Worm (Caenorhabditis elegans) whole organism, early embryonic: Measurements from ENCODE around the gene cpg-2.

Experiments
- B0310.2 ChIP-seq: sonication (generic microtip); optimal IDR thresholded peaks from 2 replicates; lab custom pipeline; 2016; ENCODE audit warnings: mild to moderate bottlenecking, missing genetic modification characterization, missing compliant biosample characterization
- F13C5.2 ChIP-seq: sonication (generic microtip); optimal IDR thresholded peaks from 2 replicates; lab custom pipeline; 2017; ENCODE audit warnings: mild to moderate bottlenecking, missing genetic modification characterization, inconsistent platforms, missing compliant biosample characterization
- aly-1 ChIP-seq: sonication (generic microtip); optimal IDR thresholded peaks from 2 replicates; lab custom pipeline; 2016; ENCODE audit warnings: missing genetic modification characterization, missing compliant biosample characterization
- ama-1 ChIP-seq: fragments of 150-350 bp; optimal IDR thresholded peaks from 2 replicates; lab custom pipeline; 2014
- ceh-13 ChIP-seq: fragments of 200-800 bp; sonication (Bioruptor generic); optimal IDR thresholded peaks from 2 replicates; lab custom pipeline; 2018; ENCODE audit warnings: mild to moderate bottlenecking, missing genetic modification characterization, missing compliant biosample characterization
- ceh-36 ChIP-seq: sonication (generic microtip); optimal IDR thresholded peaks from 2 replicates; lab custom pipeline; 2016; ENCODE audit warnings: missing genetic modification characterization, inconsistent platforms, missing compliant biosample characterization
- ets-7 ChIP-seq: sonication (generic microtip); optimal IDR thresholded peaks from 2 replicates; lab custom pipeline; 2016; ENCODE audit warnings: missing genotype, missing genetic modification characterization, missing compliant biosample characterization
- flt-1 ChIP-seq: fragments of 200-800 bp; sonication (Bioruptor generic); IDR thresholded peaks from 2 replicates; pipeline ENCODE4 v1.3.6; 2022; ENCODE audit warnings: missing genetic modification characterization, missing compliant biosample characterization
- hmbx-1 ChIP-seq: sonication (generic microtip); optimal IDR thresholded peaks from 2 replicates; lab custom pipeline; 2016; ENCODE audit warnings: mild to moderate bottlenecking, missing genetic modification characterization, missing compliant biosample characterization
- hmg-4 ChIP-seq: fragments of 200-800 bp; sonication (Bioruptor generic); optimal IDR thresholded peaks from 2 replicates; lab custom pipeline; 2018; ENCODE audit warnings: mild to moderate bottlenecking, missing genetic modification characterization, missing compliant biosample characterization
- hnd-1 ChIP-seq: sonication (generic microtip); optimal IDR thresholded peaks from 2 replicates; lab custom pipeline; 2016; ENCODE audit warnings: missing genetic modification characterization, missing compliant biosample characterization
- pes-1 ChIP-seq: fragments of 200-800 bp; sonication (Bioruptor generic); IDR thresholded peaks from 2 replicates; pipeline ENCODE4 v1.3.6; 2022; ENCODE audit warnings: missing genetic modification reagents, missing genetic modification characterization, missing compliant biosample characterization
- scrt-1 ChIP-seq: fragments of 200-800 bp; sonication (Bioruptor generic); IDR thresholded peaks from 2 replicates; pipeline ENCODE4 v1.3.6; 2022; ENCODE audit warnings: missing genetic modification characterization, missing compliant biosample characterization
- sea-1 ChIP-seq: fragments of 200-800 bp; sonication (Bioruptor generic); conservative IDR thresholded peaks from 2 replicates; pipeline ENCODE4 v1.3.6; 2022; ENCODE audit warnings: missing genetic modification characterization, missing compliant biosample characterization
- tbx-11 ChIP-seq: fragments of 200-800 bp; sonication (Bioruptor generic); IDR thresholded peaks from 2 replicates; pipeline ENCODE4 v1.3.6; 2022; ENCODE audit warnings: missing genetic modification characterization, missing compliant biosample characterization
- tbx-37 ChIP-seq: fragments of 200-800 bp; sonication (Bioruptor generic); conservative IDR thresholded peaks from 2 replicates; pipeline ENCODE4 v1.3.6; 2022; ENCODE audit warnings: missing genetic modification reagents, missing genetic modification characterization, missing compliant biosample characterization
- tra-4 ChIP-seq: sonication (generic microtip); optimal IDR thresholded peaks from 2 replicates; lab custom pipeline; 2017; ENCODE audit warnings: missing genetic modification characterization, missing compliant biosample characterization

Gene cpg-2

ce11 chrIII:7120477-7120876 lies 16.7 kb upstream of the cpg-2 start:
- TF ChIP-seq aly-1 (no peak), B0310.2 (tag; lab: Kevin White, UChicago) (no peak)

- TF ChIP-seq tra-4 (tag; lab: Kevin White, UChicago) = no peak
- TF ChIP-seq B0310.2 (tag; lab: Kevin White, UChicago) = no peak
- TF ChIP-seq hnd-1 (tag; lab: Kevin White, UChicago) = no peak
- TF ChIP-seq aly-1 = no peak
- TF ChIP-seq F13C5.2 (tag; lab: Kevin White, UChicago) = no peak
- TF ChIP-seq tbx-11 = no peak
- TF ChIP-seq flt-1 = no peak
- no peak for TF ChIP-seq sea-1
- TF ChIP-seq pes-1 (GFP tag; lab: Robert Waterston, UW) = no peak
- TF ChIP-seq ceh-36 (tag; lab: Kevin White, UChicago) = no peak
- no peak for TF ChIP-seq scrt-1 (GFP tag; lab: Robert Waterston, UW)
- no peak for TF ChIP-seq ceh-13 (GFP tag; lab: Kevin White, UChicago)
- TF ChIP-seq hmg-4 (GFP tag; lab: Kevin White, UChicago) = no peak
- TF ChIP-seq ama-1 = no peak
- TF ChIP-seq hmbx-1 (tag; lab: Kevin White, UChicago) = no peak
- TF ChIP-seq tbx-37 = no peak
- no peak for TF ChIP-seq ets-7 (tag; lab: Kevin White, UChicago)
These were observed 12.9 kb upstream of the cpg-2 start for ce11 chrIII:7116615-7117252.

DNA sequence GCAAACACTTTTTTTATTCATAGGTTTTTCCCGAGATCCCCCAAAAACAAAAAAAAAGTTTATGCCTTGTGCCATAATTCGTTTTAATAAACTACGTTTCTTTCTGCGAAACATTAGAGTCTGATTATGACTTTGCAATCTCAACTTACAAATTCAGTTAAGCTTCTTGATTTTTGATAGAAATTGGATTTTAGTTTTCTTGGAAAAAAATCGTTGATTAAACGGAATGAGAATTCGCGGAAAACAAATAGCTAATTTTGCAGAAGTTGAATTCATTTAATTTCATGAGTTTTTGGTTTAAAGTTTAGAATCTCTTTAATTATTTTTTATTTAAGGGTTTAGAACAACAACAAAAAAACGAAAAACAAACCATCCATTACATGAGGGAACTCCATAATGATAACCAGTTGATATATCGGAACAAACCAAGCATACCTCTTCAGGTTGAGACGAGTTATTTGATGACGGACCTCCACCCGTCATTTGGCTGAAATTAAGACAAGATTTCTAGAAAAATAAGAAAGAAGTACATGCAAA lies 11.2 kb upstream of the cpg-2 start, which contains the start of gene nhr-10:
Gene nhr-10, minus strand, starts transcription at position 487 of the 537 bp plus-strand sequence.
- TF ChIP-seq hmbx-1 (tag; lab: Kevin White, UChicago) (no peak), tbx-11 (no peak)

DNA sequence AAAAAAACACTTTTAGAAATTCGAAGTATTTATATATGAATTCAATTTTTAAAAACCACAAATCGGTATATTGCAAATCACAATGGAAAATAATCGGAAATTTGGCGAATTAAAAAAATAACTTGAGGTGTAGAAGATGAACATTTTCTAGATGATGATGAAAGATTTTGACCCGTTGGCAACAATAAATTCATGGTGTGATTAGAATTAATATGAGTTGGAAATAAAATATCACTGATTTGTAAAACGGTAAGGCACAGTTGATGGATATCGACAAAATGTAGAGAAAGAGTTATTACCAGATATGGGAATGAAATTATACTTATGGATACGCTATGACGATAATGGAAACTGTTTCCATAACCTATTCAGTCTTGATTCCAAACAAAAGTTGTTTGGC lies 8.5 kb upstream of the cpg-2 start:
- no peak for TF ChIP-seq ceh-36 (tag; lab: Kevin White, UChicago)
- no peak for TF ChIP-seq ama-1
- no peak for TF ChIP-seq aly-1
- TF ChIP-seq scrt-1 (GFP tag; lab: Robert Waterston, UW) = no peak
- TF ChIP-seq hnd-1 (tag; lab: Kevin White, UChicago) = no peak
- no peak for TF ChIP-seq sea-1
- no peak for TF ChIP-seq hmg-4 (GFP tag; lab: Kevin White, UChicago)
- TF ChIP-seq tra-4 (tag; lab: Kevin White, UChicago) = no peak
- TF ChIP-seq flt-1 = no peak
- TF ChIP-seq tbx-37 = no peak

DNA sequence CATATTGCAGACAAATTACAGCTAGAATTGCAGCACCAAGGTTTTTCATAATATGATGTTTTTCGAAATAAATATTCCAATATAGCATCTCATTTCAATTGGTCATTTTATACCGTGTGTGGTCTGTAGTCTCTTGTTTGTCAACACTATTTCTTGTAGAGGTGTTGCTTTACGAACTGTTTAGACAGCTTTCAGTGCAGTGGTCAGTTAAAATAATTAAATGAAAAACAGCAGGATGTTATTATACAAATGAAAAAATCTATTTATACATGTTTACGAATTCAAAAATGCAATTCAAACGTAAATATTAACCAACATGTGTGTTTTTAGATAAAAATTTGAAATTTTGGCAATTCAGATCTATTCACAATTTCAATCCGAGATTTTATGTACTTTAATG lies 8.0 kb upstream of the cpg-2 start, which contains the start of gene B0280.7:
Gene B0280.7, minus strand, starts transcription at position 101 of the 400 bp plus-strand sequence.
- TF ChIP-seq tbx-37 (no peak), ets-7 (tag; lab: Kevin White, UChicago) (no peak), scrt-1 (GFP tag; lab: Robert Waterston, UW) (no peak), ceh-36 (tag; lab: Kevin White, UChicago) (no peak), hmg-4 (GFP tag; lab: Kevin White, UChicago) (no peak), B0310.2 (tag; lab: Kevin White, UChicago) (no peak), ama-1 (no peak), pes-1 (GFP tag; lab: Robert Waterston, UW) (no peak), flt-1 (no peak), aly-1 (no peak), hmbx-1 (tag; lab: Kevin White, UChicago) (no peak), tbx-11 (no peak), F13C5.2 (tag; lab: Kevin White, UChicago) (no peak), hnd-1 (tag; lab: Kevin White, UChicago) (no peak), ceh-13 (GFP tag; lab: Kevin White, UChicago) (no peak), sea-1 (no peak), tra-4 (tag; lab: Kevin White, UChicago) (no peak)

DNA sequence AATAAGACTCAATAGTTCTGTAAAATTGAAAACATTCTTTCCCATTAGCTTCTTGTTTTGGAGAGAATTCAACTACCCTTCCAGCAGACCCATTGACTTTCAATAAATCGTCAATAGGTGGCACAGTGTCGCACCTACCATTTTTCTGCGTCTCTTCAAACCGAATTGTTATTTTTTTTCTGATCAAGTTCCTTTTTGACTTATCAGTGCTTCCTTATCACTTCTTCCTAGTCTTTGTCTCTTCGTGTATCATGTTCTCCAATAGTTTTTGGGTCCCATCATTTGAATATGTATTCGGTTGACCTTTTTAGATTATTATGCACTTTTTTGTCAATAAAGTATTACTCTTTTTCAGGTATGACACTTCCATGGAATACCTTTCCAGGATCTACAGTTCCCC lies 4.2 kb upstream of the cpg-2 start, which contains the start of gene odd-1:
Gene odd-1, plus strand, starts transcription at position 349 of the 400 bp plus-strand sequence.
- TF ChIP-seq B0310.2 (tag; lab: Kevin White, UChicago) (no peak), flt-1 (no peak), ceh-13 (GFP tag; lab: Kevin White, UChicago) (no peak), tra-4 (tag; lab: Kevin White, UChicago) (no peak), F13C5.2 (tag; lab: Kevin White, UChicago) (no peak), tbx-37 (no peak), sea-1 (no peak), scrt-1 (GFP tag; lab: Robert Waterston, UW) (no peak)

DNA sequence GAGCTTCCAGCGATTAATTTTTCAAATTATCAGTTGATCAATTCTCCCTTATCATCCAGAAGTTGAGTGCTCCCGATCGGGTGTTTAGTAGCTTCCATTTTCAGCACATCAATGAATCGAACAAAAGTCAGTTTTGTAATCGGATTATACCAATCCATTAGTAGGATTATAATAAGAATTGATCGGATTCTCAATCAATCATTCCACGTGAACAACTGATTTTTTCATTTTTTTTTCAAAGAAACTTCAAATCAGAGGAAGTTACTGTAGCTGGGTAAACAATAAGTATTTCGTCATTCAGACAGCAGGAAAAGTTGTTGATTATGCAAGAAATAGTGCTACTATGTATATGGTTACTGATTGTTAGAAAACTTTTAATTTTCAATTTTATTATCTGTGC lies 3.1 kb upstream of the cpg-2 start:
- TF ChIP-seq ets-7 (tag; lab: Kevin White, UChicago) (no peak), pes-1 (GFP tag; lab: Robert Waterston, UW) (no peak), aly-1 (no peak), flt-1 (no peak), ceh-36 (tag; lab: Kevin White, UChicago) (no peak), hnd-1 (tag; lab: Kevin White, UChicago) (no peak), tbx-37 (no peak), B0310.2 (tag; lab: Kevin White, UChicago) (no peak), ama-1 (no peak), hmg-4 (GFP tag; lab: Kevin White, UChicago) (no peak), sea-1 (no peak), hmbx-1 (tag; lab: Kevin White, UChicago) (no peak)
